Worm (Caenorhabditis elegans): ENCODE measurements around the gene hpo-29.
A peak's percentile ranks its signal among the peaks of the same experiment; 100 is the strongest.

The hpo-29 gene

ce11 chrIII:203953-204352 is 31.7 kb upstream of the hpo-29 start:
- TF ChIP-seq tbx-2 (tag; optimal IDR thresholded peaks at IDR 0.05), result no peak
- no peak for TF ChIP-seq efl-1 (optimal IDR thresholded peaks at IDR 0.05)
- TF ChIP-seq efl-1 (GFP tag; optimal IDR thresholded peaks at IDR 0.05 in 1 of 2), result peak in 1 of 2 experiments; percentile 67
- TF ChIP-seq unc-62 (GFP tag; optimal IDR thresholded peaks at IDR 0.05), result no peak

DNA sequence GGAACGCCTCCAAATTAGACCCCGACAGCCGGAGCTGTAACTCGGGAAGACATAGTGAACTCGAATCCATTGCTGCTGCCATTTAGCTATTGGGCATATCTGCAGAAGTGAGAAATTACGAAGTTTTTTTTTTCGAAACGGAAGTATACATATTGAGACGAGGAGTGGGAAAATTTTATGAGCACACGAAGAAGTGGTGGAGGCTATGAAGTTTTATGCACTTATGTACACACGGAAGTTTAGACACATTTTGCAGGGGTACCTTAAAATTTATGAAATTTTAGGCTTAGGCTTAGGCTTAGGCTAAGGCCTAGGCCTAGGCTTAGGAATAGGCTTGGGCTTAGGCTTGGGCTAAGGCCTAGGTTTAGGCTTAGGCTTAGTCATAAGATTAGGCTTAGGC is 28.6 kb upstream of the hpo-29 start, which contains the start of gene W10C4.1:
Gene W10C4.1, minus strand, starts transcription at position 101 of the 400 bp plus-strand sequence.
- no peak for TF ChIP-seq unc-62 (GFP tag; optimal IDR thresholded peaks at IDR 0.05)
- TF ChIP-seq nhr-85 (tag), result peak; percentile 36

ce11 chrIII:208793-209694 is 26.6 kb upstream of the hpo-29 start:
- TF ChIP-seq nhr-19 (GFP tag; conservative IDR thresholded peaks at IDR 0.05) (no peak), ceh-90 (tag; optimal IDR thresholded peaks at IDR 0.05) (no peak), ceh-88 (GFP tag; IDR thresholded peaks at IDR 0.05) (no peak), nhr-85 (tag) (no peak), blmp-1 (tag; optimal IDR thresholded peaks at IDR 0.05) (no peak), dsc-1 (tag; optimal IDR thresholded peaks at IDR 0.05) (no peak), lin-35 (GFP tag; optimal IDR thresholded peaks at IDR 0.05) (no peak), fkh-10 (GFP tag; optimal IDR thresholded peaks at IDR 0.05) (peak; percentile 59), xbp-1 (tag; optimal IDR thresholded peaks at IDR 0.05) (no peak)

DNA sequence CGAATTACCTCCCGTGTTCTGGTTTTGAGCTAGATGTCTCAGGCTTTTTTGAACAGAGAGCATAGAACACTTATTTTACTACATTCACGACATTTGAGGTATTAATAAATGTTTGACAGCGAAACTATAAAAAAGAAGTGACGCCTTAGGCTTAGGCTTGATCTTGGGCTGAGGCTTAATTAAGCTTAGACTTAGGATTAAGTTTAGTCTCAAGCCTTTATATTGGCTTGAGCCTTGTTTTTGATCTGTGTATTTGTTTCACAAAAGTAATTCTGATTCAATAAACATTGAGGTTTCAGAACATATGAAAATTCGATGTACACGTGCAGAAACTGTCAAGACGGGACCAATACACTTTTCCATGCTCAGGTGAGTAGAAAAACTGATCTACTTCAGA is 26.0 kb upstream of the hpo-29 start, which contains the start of gene klp-20:
Gene klp-20, plus strand, starts transcription at position 298 of the 397 bp plus-strand sequence.
- no peak for TF ChIP-seq elt-2 (tag; optimal IDR thresholded peaks at IDR 0.05)
- no peak for TF ChIP-seq C04F5.9 (tag; optimal IDR thresholded peaks at IDR 0.05)
- no peak for TF ChIP-seq fos-1 (tag; optimal IDR thresholded peaks at IDR 0.05)
- TF ChIP-seq lin-39 (tag; optimal IDR thresholded peaks at IDR 0.05), result no peak
- TF ChIP-seq nhr-19 (GFP tag; conservative IDR thresholded peaks at IDR 0.05), result no peak
- no peak for TF ChIP-seq lin-15B (tag; optimal IDR thresholded peaks at IDR 0.05)
- no peak for TF ChIP-seq lir-3 (tag; optimal IDR thresholded peaks at IDR 0.05; ENCODE audit: poor library complexity)
- TF ChIP-seq sup-37 (GFP tag; optimal IDR thresholded peaks at IDR 0.05), result no peak
- TF ChIP-seq snpc-4 (tag; optimal IDR thresholded peaks at IDR 0.05), result no peak
- no peak for TF ChIP-seq lsy-2 (tag; optimal IDR thresholded peaks at IDR 0.05)
- no peak for TF ChIP-seq xbp-1 (tag; optimal IDR thresholded peaks at IDR 0.05)
- TF ChIP-seq tlp-1 (tag; optimal IDR thresholded peaks at IDR 0.05), result no peak
- no peak for TF ChIP-seq fkh-8 (tag; optimal IDR thresholded peaks at IDR 0.05)
- no peak for TF ChIP-seq unc-30 (tag; optimal IDR thresholded peaks at IDR 0.05)
- TF ChIP-seq unc-130 (tag; optimal IDR thresholded peaks at IDR 0.05), result no peak

DNA sequence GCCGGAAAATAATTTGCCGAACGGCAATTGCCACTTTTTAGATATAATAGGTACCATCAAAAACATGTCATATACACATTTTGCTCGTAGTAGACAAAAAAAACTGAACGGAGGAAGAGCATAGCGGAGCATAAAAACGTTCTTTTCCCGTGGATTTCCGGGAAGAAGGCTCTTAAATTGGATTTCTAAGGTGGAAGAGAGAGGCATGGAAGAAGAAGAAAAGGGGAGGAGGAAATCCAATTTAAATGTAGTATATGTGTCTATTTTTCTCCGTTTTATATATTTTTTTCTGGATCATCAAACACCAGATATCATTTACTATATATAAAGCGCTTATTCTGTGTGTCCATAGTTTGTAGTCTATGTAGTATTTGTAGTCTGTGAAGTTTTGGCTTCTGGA is 24.3 kb upstream of the hpo-29 start:
- peak; percentile 31 for TF ChIP-seq lin-14 (GFP tag; optimal IDR thresholded peaks at IDR 0.05)
- no peak for TF ChIP-seq ceh-88 (GFP tag; IDR thresholded peaks at IDR 0.05)
- TF ChIP-seq fkh-10 (GFP tag; optimal IDR thresholded peaks at IDR 0.05), result peak; percentile 46

DNA sequence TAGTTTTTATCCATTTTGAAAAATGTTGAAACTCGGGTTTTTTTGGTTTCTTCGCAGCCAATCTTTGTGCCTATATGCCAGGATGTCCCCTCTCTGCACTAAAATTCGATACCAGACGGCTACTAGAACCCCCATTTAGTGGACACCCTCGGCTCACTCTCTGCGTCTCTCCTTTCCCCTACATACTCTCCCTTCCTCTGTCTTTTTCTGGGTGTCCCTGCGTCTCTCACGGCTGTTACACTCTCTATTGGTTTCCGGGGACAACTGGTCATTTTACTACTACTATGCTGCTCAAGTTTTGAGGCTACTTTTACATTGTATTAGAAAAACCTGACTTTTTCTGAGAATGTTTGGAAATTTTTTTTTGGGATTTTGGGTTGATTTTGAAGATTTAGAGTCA is 15.3 kb upstream of the hpo-29 start:
- TF ChIP-seq snu-23 (GFP tag; optimal IDR thresholded peaks at IDR 0.05) (peak; percentile 5), Y116A8C.19 (tag; optimal IDR thresholded peaks at IDR 0.05; ENCODE audit: borderline replicate concordance) (no peak), ceh-82 (tag; optimal IDR thresholded peaks at IDR 0.05) (peak in 1 of 3 experiments; percentile 32), efl-1 (optimal IDR thresholded peaks at IDR 0.05) (peak; percentile 15 to 26), efl-1 (GFP tag; optimal IDR thresholded peaks at IDR 0.05 in 1 of 2) (no peak), fkh-8 (tag; optimal IDR thresholded peaks at IDR 0.05) (peak; percentile 43)
